Fruit fly (Drosophila melanogaster) Kc167 (cell line): Measurements from ENCODE around the gene CG17717.

ENCODE experiments used
- Sin3A ChIP-seq: fragments of >200 bp; optimal IDR thresholded peaks from 2 replicates; lab custom pipeline; 2018; ENCODE audit warnings: missing external identifiers
- ttk ChIP-seq: sonication (Bioruptor generic); optimal IDR thresholded peaks from 2 replicates; lab custom pipeline; 2017; ENCODE audit warnings: missing external identifiers

dm6 chrX:6616771-6617170, 27.7 kb downstream of the CG17717 start:
- no peak for TF ChIP-seq ttk (lab: Kevin White, UChicago)
- TF ChIP-seq Sin3A (lab: Kevin White, UChicago): no peak
